ENCODE assay signal across 1 fruit fly cellular context in the genomic region with DNA sequence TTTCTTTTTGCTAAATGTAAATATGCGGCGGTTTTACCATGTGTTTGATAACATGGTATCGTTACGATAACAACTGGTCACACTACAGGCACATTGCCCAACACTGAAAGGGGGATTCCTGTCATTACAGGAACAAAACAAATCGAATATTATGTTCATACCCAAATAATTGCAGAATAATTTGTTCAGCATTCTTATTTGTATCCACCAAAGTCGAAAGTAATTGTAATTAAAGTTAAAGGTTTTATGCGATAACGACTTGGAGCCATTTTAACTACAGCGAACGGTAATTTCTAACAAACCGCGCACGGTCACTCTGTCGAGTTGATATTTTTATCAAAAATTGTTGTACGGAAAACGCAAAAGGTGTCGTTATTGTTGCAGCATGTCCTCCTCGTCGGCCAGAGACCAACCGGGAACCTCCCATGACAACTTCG.
A peak's percentile ranks its signal among the peaks of the same experiment; 100 is the strongest.
TF ChIP-seq lines count a peak whose summit lies in the region.

A gene (minus strand): TSS at position 72 of the 437 bp plus-strand sequence.
A gene (plus strand): TSS at position 296 of the 437 bp plus-strand sequence.

TF ChIP-seq in whole organism, embryonic, 481 proteins besides CTCF, POLR2A, EP300 and RAD21 (continued from another document):
- TF ChIP-seq CG17328 (GFP tag; IDR thresholded peaks at IDR 0.05; lab: Robert Waterston, UW) (peak; percentile 67), CG1602 (GFP tag; optimal IDR thresholded peaks at IDR 0.05; lab: Kevin White, UChicago) (peak; percentile 72), CG3995 (GFP tag; optimal IDR thresholded peaks at IDR 0.05; lab: Kevin White, UChicago) (peak; percentile 72), Blimp-1 (GFP tag; optimal IDR thresholded peaks at IDR 0.05; lab: Kevin White, UChicago) (no peak), Fer2 (tag; optimal IDR thresholded peaks at IDR 0.05; lab: Kevin White, UChicago) (peak; percentile 32), CG42726 (GFP tag; IDR thresholded peaks at IDR 0.05; lab: Robert Waterston, UW; ENCODE audit: partially characterized antibody) (no peak), CG14667 (GFP tag; IDR thresholded peaks at IDR 0.05; lab: Robert Waterston, UW) (no peak), seq (GFP tag; IDR thresholded peaks at IDR 0.05; lab: Robert Waterston, UW) (peak; percentile 44; the same call in 1 of the 2 replicates), CG31441 (GFP tag; IDR thresholded peaks at IDR 0.05; lab: Robert Waterston, UW) (no peak; the same call in none of the 2 replicates), cato (GFP tag; optimal IDR thresholded peaks at IDR 0.05; lab: Kevin White, UChicago; ENCODE audit: borderline replicate concordance) (peak; percentile 69), lov (optimal IDR thresholded peaks at IDR 0.05; lab: Kevin White, UChicago) (no peak), lov (GFP tag; IDR thresholded peaks at IDR 0.05; lab: Robert Waterston, UW) (peak; percentile 74; the same call in 1 of the 3 replicates)
